Worm (Caenorhabditis elegans): ENCODE measurements around the gene F17C11.2.

F17C11.2 gene

ce11 chrV:10909959-10910358 is 38.1 kb upstream of the F17C11.2 start:
- no peak for TF ChIP-seq ceh-83 (GFP tag; optimal IDR thresholded peaks at IDR 0.05)
- TF ChIP-seq pha-4 (tag; optimal IDR thresholded peaks at IDR 0.05), result no peak
- no peak for TF ChIP-seq sem-2 (GFP tag; optimal IDR thresholded peaks at IDR 0.05)

ce11 chrV:10915922-10916321 is 32.1 kb upstream of the F17C11.2 start:
- no peak for TF ChIP-seq ceh-83 (GFP tag; optimal IDR thresholded peaks at IDR 0.05)
- TF ChIP-seq unc-62 (GFP tag; optimal IDR thresholded peaks at IDR 0.05), result peak; percentile 81

- TF ChIP-seq tbx-8 (GFP tag; optimal IDR thresholded peaks at IDR 0.05) (no peak), blmp-1 (tag; optimal IDR thresholded peaks at IDR 0.05) (no peak), ceh-43 (GFP tag; optimal IDR thresholded peaks at IDR 0.05) (no peak), ces-1 (GFP tag; optimal IDR thresholded peaks at IDR 0.05) (no peak), drap-1 (GFP tag; optimal IDR thresholded peaks at IDR 0.05) (no peak), ztf-11 (tag; optimal IDR thresholded peaks at IDR 0.05) (no peak), mep-1 (tag; optimal IDR thresholded peaks at IDR 0.05) (no peak), bed-3 (GFP tag; optimal IDR thresholded peaks at IDR 0.05) (no peak), hlh-1 (tag; optimal IDR thresholded peaks at IDR 0.05) (no peak)
Measured at ce11 chrV:10918373-10918772, 29.7 kb upstream of the F17C11.2 start, which contains the start of gene F58B4.2. Gene F58B4.2, minus strand, starts transcription at chrV:10918473.

ce11 chrV:10921747-10922146 is 26.3 kb upstream of the F17C11.2 start, which contains the start of gene nas-31:
Gene nas-31, minus strand, starts transcription at chrV:10921847.
- TF ChIP-seq M03D4.4 (tag; optimal IDR thresholded peaks at IDR 0.05), result no peak
- no peak for TF ChIP-seq mab-5 (tag; optimal IDR thresholded peaks at IDR 0.05)
- no peak for TF ChIP-seq flh-1 (GFP tag; optimal IDR thresholded peaks at IDR 0.05)
- no peak for TF ChIP-seq lin-13 (tag; optimal IDR thresholded peaks at IDR 0.05)
- TF ChIP-seq ztf-11 (tag; optimal IDR thresholded peaks at IDR 0.05), result no peak
- TF ChIP-seq sem-2 (GFP tag; optimal IDR thresholded peaks at IDR 0.05), result no peak
- no peak for TF ChIP-seq pha-4 (tag; optimal IDR thresholded peaks at IDR 0.05)
- no peak for TF ChIP-seq nhr-2 (tag; optimal IDR thresholded peaks at IDR 0.05)
- no peak for TF ChIP-seq ces-1 (GFP tag; optimal IDR thresholded peaks at IDR 0.05)

- TF ChIP-seq elt-3 (tag; optimal IDR thresholded peaks at IDR 0.05) (no peak), hlh-1 (tag; optimal IDR thresholded peaks at IDR 0.05) (no peak), lin-13 (tag; optimal IDR thresholded peaks at IDR 0.05) (no peak), nhr-28 (tag; optimal IDR thresholded peaks at IDR 0.05) (no peak), ceh-43 (GFP tag; optimal IDR thresholded peaks at IDR 0.05) (no peak), blmp-1 (tag; optimal IDR thresholded peaks at IDR 0.05) (no peak), unc-62 (GFP tag; optimal IDR thresholded peaks at IDR 0.05) (no peak), bed-3 (GFP tag; optimal IDR thresholded peaks at IDR 0.05) (no peak), ces-1 (GFP tag; optimal IDR thresholded peaks at IDR 0.05) (no peak), ceh-39 (tag; optimal IDR thresholded peaks at IDR 0.05) (no peak), zip-8 (tag; optimal IDR thresholded peaks at IDR 0.05) (no peak), pha-4 (tag; optimal IDR thresholded peaks at IDR 0.05) (no peak), mls-2 (tag; optimal IDR thresholded peaks at IDR 0.05) (no peak), ceh-83 (GFP tag; optimal IDR thresholded peaks at IDR 0.05) (no peak), ztf-11 (tag; optimal IDR thresholded peaks at IDR 0.05) (no peak), mep-1 (tag; optimal IDR thresholded peaks at IDR 0.05) (no peak), nhr-237 (tag; optimal IDR thresholded peaks at IDR 0.05) (no peak)
Measured at ce11 chrV:10923229-10923628, 24.8 kb upstream of the F17C11.2 start, which contains the start of gene F58B4.7. Gene F58B4.7, minus strand, starts transcription at chrV:10923329.

ce11 chrV:10924731-10925130 is 23.3 kb upstream of the F17C11.2 start, which contains the start of gene F58B4.6:
Gene F58B4.6, plus strand, starts transcription at chrV:10925031.
- TF ChIP-seq nhr-12 (tag; optimal IDR thresholded peaks at IDR 0.05) (no peak), ztf-11 (tag; optimal IDR thresholded peaks at IDR 0.05) (no peak), drap-1 (GFP tag; optimal IDR thresholded peaks at IDR 0.05) (no peak), flh-1 (GFP tag; optimal IDR thresholded peaks at IDR 0.05) (no peak), mep-1 (tag; optimal IDR thresholded peaks at IDR 0.05) (no peak), ces-1 (GFP tag; optimal IDR thresholded peaks at IDR 0.05) (peak; percentile 28)

- TF ChIP-seq snpc-4 (tag; optimal IDR thresholded peaks at IDR 0.05) (no peak), pha-4 (tag; optimal IDR thresholded peaks at IDR 0.05) (no peak), flh-1 (GFP tag; optimal IDR thresholded peaks at IDR 0.05) (no peak), cnd-1 (tag; optimal IDR thresholded peaks at IDR 0.05) (no peak), drap-1 (GFP tag; optimal IDR thresholded peaks at IDR 0.05) (no peak), elt-3 (tag; optimal IDR thresholded peaks at IDR 0.05) (no peak), tbx-8 (GFP tag; optimal IDR thresholded peaks at IDR 0.05) (no peak), hlh-1 (tag; optimal IDR thresholded peaks at IDR 0.05) (no peak), nhr-28 (tag; optimal IDR thresholded peaks at IDR 0.05) (no peak), mep-1 (tag; optimal IDR thresholded peaks at IDR 0.05) (no peak), sptf-1 (tag; optimal IDR thresholded peaks at IDR 0.05) (no peak), ces-1 (GFP tag; optimal IDR thresholded peaks at IDR 0.05) (no peak)
Measured at ce11 chrV:10925658-10926057, 22.4 kb upstream of the F17C11.2 start.

Data from whole organism, mixed stage, embryonic.